Fruit fly (Drosophila melanogaster) whole organism: ENCODE measurements around the gene CG7407.

Source experiments
- CG8478 ChIP-seq: fragments of >200 bp; optimal IDR thresholded peaks from 2 replicates; lab custom pipeline; 2018; ENCODE audit warnings: inconsistent platforms
- Dll ChIP-seq: fragments of >200 bp; optimal IDR thresholded peaks from 2 replicates; lab custom pipeline; 2017
- EcR ChIP-seq, 2 experiments: fragments of >200 bp; optimal IDR thresholded peaks; 2 replicates each; lab custom pipeline; 2017; ENCODE audit warnings: missing biosample characterization in 2 of 2, missing genetic modification characterization in 2 of 2, missing genetic modification reagents in 2 of 2
- pan ChIP-seq: fragments of >200 bp; optimal IDR thresholded peaks from 2 replicates; lab custom pipeline; 2017
- psq ChIP-seq: fragments of >200 bp; optimal IDR thresholded peaks from 2 replicates; lab custom pipeline; 2017
- usp ChIP-seq: fragments of >200 bp; optimal IDR thresholded peaks from 2 replicates; lab custom pipeline; 2017; ENCODE audit warnings: missing biosample characterization, missing genetic modification characterization, mixed read lengths

CG7407 gene

DNA sequence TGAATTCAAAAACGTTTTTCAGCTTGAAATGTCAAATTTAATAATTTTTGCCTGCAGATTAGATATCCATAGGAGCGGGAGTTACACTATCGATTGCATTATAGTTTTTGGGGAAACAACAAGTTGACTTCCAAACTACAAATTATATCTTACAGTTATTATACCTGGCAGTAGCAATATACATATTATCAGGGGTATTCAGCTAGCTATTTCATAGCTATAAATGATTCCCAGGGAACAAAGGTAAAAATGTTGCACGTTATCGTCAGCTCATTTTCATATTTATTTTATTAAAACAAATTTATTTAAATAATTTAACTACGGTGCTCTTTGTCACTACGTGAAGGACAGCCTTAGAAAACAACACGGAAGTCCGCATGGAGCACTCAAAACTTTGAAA lies 6.9 kb downstream of the CG7407 start:
- TF ChIP-seq usp (GFP tag; lab: Kevin White, UChicago) (no peak), pan (lab: Kevin White, UChicago) (no peak), CG8478 (lab: Kevin White, UChicago) (no peak), EcR (GFP tag; optimal IDR thresholded peaks at IDR 0.05; lab: Kevin White, UChicago) (no peak), Dll (no peak), psq (lab: Kevin White, UChicago) (no peak)

dm6 chr3L:21832203-21833160 lies 9.2 kb downstream of the CG7407 start, which contains the start of the genes CG7148 and Nopp140:
CG7148 (minus strand) TSS chr3L:21832253.
Nopp140 (plus strand) TSS chr3L:21832774.
- TF ChIP-seq usp (GFP tag; lab: Kevin White, UChicago) (no peak), Dll (no peak), psq (lab: Kevin White, UChicago) (no peak), EcR (GFP tag; optimal IDR thresholded peaks at IDR 0.05; lab: Kevin White, UChicago) (no peak), pan (lab: Kevin White, UChicago) (no peak), CG8478 (lab: Kevin White, UChicago) (no peak)

DNA sequence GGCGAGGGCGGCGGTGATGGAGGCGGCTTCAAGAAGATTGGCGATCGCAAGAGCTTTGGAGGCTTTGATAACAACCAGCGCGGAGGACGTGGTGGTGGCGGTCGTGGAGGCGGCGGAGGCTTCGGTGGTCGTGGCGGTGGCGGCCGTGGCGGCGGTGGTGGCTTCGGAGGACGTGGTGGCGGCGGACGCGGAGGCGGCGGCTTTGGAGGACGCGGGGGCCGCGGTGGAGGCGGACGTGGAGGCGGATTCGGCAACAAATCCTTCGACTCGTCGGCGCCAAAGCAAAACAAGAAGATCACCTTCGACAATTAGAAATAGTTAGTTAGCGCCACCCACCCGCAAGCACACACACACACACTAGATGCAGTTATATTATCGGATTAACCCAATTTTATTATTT lies 12.3 kb downstream of the CG7407 start:
- TF ChIP-seq pan (lab: Kevin White, UChicago) (no peak), Dll (no peak), EcR (GFP tag; optimal IDR thresholded peaks at IDR 0.05; lab: Kevin White, UChicago) (no peak), CG8478 (lab: Kevin White, UChicago) (no peak), psq (lab: Kevin White, UChicago) (no peak), usp (GFP tag; lab: Kevin White, UChicago) (no peak)

- TF ChIP-seq CG8478 (lab: Kevin White, UChicago) (no peak), pan (lab: Kevin White, UChicago) (peak; percentile 2)
These were observed 16.7 kb downstream of the CG7407 start for dm6 chr3L:21839720-21840641.

DNA sequence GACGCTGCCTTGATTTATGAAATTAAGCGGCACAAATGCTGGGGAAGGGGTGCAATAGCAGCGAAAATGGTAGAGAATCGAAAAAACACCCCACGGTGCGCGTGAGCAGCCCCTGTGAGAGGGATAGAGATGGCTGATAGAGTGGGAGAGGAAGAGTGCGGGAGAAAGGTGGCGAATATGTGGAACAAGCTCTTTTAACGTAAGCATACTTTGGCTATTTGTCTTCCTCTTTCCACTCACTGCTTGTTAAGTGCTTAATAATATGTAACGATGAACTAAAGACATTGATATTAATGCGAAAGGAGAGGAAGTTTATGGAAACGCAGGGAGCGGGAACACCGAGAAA lies 17.4 kb downstream of the CG7407 start:
- TF ChIP-seq pan (lab: Kevin White, UChicago), result no peak
- no peak for TF ChIP-seq Dll
- TF ChIP-seq usp (GFP tag; lab: Kevin White, UChicago), result no peak
- no peak for TF ChIP-seq CG8478 (lab: Kevin White, UChicago)
- TF ChIP-seq EcR (GFP tag; optimal IDR thresholded peaks at IDR 0.05; lab: Kevin White, UChicago), result no peak
- TF ChIP-seq psq (lab: Kevin White, UChicago), result no peak

- TF ChIP-seq CG8478 (lab: Kevin White, UChicago) (no peak), Dll (peak; percentile 36)
These were observed 17.8 kb downstream of the CG7407 start, which contains the start of gene P5CDh1 for dm6 chr3L:21841079-21841478. P5CDh1 (minus strand) TSS chr3L:21841356.

dm6 chr3L:21842286-21842685 lies 19.0 kb downstream of the CG7407 start, which contains the start of gene CG14563:
CG14563 (minus strand) TSS chr3L:21842386.
- TF ChIP-seq psq (lab: Kevin White, UChicago) (no peak), usp (GFP tag; lab: Kevin White, UChicago) (no peak), pan (lab: Kevin White, UChicago) (no peak), Dll (no peak), EcR (GFP tag; optimal IDR thresholded peaks at IDR 0.05; lab: Kevin White, UChicago) (no peak), CG8478 (lab: Kevin White, UChicago) (no peak)

DNA sequence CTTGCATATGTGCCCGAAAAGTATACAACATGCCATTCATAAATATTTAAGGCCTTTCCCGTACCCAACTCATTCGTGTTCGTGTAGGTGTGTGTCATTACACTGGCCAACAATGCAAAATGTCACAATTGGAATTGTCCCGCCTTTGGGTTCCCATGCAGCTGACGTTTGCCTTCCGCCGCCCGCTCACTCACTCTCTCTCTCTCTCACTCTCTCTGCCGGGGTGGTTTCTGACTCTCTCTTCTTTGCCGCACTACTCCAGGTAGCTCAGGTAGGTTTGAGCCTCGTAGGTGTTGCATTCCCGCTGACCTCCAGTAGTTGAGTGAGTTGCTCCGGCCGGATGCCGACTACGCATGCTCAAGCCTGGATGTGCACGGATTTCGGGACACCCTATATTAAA lies 20.0 kb downstream of the CG7407 start:
- TF ChIP-seq EcR (GFP tag; optimal IDR thresholded peaks at IDR 0.05; lab: Kevin White, UChicago) (no peak), CG8478 (lab: Kevin White, UChicago) (no peak), usp (GFP tag; lab: Kevin White, UChicago) (no peak), psq (lab: Kevin White, UChicago) (no peak), Dll (no peak), pan (lab: Kevin White, UChicago) (no peak)

DNA sequence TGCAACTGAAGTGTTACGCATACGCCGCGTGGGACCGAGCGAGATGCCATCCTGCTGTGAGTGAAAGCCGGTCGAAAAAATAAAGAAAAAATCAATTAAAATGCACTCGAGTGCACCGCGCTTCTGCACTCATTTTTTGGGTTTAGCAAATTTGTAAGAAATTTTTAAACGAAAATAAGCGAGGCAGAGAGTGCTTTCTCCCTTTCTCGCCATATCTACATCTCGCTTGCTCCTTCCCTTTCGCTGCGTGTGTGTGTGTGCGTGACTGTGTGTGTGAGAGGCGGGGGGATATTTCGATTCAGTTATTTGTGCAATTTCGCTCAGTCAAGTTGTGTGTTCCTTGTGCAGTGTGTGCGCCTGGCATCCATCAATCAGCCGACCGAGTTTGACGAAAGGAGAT lies 21.2 kb downstream of the CG7407 start, which contains the start of gene mub:
Gene mub, plus strand, starts transcription at position 301 of the 400 bp plus-strand sequence.
- TF ChIP-seq CG8478 (lab: Kevin White, UChicago), result no peak
- no peak for TF ChIP-seq psq (lab: Kevin White, UChicago)
- no peak for TF ChIP-seq usp (GFP tag; lab: Kevin White, UChicago)
- TF ChIP-seq Dll, result no peak
- no peak for TF ChIP-seq pan (lab: Kevin White, UChicago)
- no peak for TF ChIP-seq EcR (GFP tag; optimal IDR thresholded peaks at IDR 0.05; lab: Kevin White, UChicago)

dm6 chr3L:21846591-21846990 lies 23.3 kb downstream of the CG7407 start:
- no peak for TF ChIP-seq usp (GFP tag; lab: Kevin White, UChicago)
- no peak for TF ChIP-seq EcR (GFP tag; optimal IDR thresholded peaks at IDR 0.05; lab: Kevin White, UChicago)
- no peak for TF ChIP-seq pan (lab: Kevin White, UChicago)
- no peak for TF ChIP-seq CG8478 (lab: Kevin White, UChicago)
- TF ChIP-seq Dll, result no peak

dm6 chr3L:21848320-21848719 lies 25.1 kb downstream of the CG7407 start:
- TF ChIP-seq Dll, result no peak
- TF ChIP-seq pan (lab: Kevin White, UChicago), result no peak
- no peak for TF ChIP-seq CG8478 (lab: Kevin White, UChicago)
- no peak for TF ChIP-seq psq (lab: Kevin White, UChicago)
- no peak for TF ChIP-seq usp (GFP tag; lab: Kevin White, UChicago)
- no peak for TF ChIP-seq EcR (GFP tag; optimal IDR thresholded peaks at IDR 0.05; lab: Kevin White, UChicago)
